Fruit fly (Drosophila melanogaster) whole organism, adult: ENCODE data around the gene RanBP3.

Experiments used
- CG12768 ChIP-seq: fragments of 200-800 bp; sonication (Bioruptor generic); optimal IDR thresholded peaks from 2 replicates; lab custom pipeline; 2017; ENCODE audit warnings: missing biosample characterization, missing genetic modification characterization, mild to moderate bottlenecking, moderate library complexity, missing genetic modification reagents
- CG5204 ChIP-seq: fragments of 200-800 bp; sonication (Bioruptor generic); optimal IDR thresholded peaks from 2 replicates; lab custom pipeline; 2016; ENCODE audit warnings: missing biosample characterization, missing genetic modification characterization
- CG7045 ChIP-seq: fragments of 200-800 bp; sonication (Bioruptor generic); optimal IDR thresholded peaks from 2 replicates; lab custom pipeline; 2017; ENCODE audit warnings: missing biosample characterization, mild to moderate bottlenecking, missing genetic modification characterization
- CG7101 ChIP-seq: fragments of 200-800 bp; sonication (Bioruptor generic); optimal IDR thresholded peaks from 2 replicates; lab custom pipeline; 2018; ENCODE audit warnings: missing biosample characterization, mild to moderate bottlenecking, missing genetic modification characterization, moderate library complexity
- Clk ChIP-seq: fragments of 200-800 bp; sonication (Bioruptor generic); optimal IDR thresholded peaks from 2 replicates; lab custom pipeline; 2017; ENCODE audit warnings: missing biosample characterization, missing genetic modification characterization
- Mnt ChIP-seq: fragments of 200-800 bp; sonication (Bioruptor generic); optimal IDR thresholded peaks from 2 replicates; lab custom pipeline; 2016; ENCODE audit warnings: missing biosample characterization, mild to moderate bottlenecking, missing genetic modification characterization
- kay ChIP-seq: fragments of 200-800 bp; sonication (Bioruptor generic); peaks from one replicate; lab custom pipeline; 2016; ENCODE audit warnings: missing biosample characterization, missing genetic modification characterization, borderline replicate concordance
- ovo ChIP-seq: fragments of 200-800 bp; sonication (Bioruptor generic); optimal IDR thresholded peaks from 2 replicates; lab custom pipeline; 2016; ENCODE audit warnings: missing biosample characterization, missing genetic modification characterization
- pad ChIP-seq: fragments of 200-800 bp; sonication (Bioruptor generic); optimal IDR thresholded peaks from 3 replicates; lab custom pipeline; 2017; ENCODE audit warnings: missing biosample characterization, missing genetic modification characterization, mild to moderate bottlenecking, moderate library complexity, missing genetic modification reagents
- tj ChIP-seq: fragments of 200-800 bp; sonication (Bioruptor generic); optimal IDR thresholded peaks from 3 replicates; lab custom pipeline; 2017; ENCODE audit warnings: missing biosample characterization, mild to moderate bottlenecking, missing genetic modification characterization, moderate library complexity

DNA sequence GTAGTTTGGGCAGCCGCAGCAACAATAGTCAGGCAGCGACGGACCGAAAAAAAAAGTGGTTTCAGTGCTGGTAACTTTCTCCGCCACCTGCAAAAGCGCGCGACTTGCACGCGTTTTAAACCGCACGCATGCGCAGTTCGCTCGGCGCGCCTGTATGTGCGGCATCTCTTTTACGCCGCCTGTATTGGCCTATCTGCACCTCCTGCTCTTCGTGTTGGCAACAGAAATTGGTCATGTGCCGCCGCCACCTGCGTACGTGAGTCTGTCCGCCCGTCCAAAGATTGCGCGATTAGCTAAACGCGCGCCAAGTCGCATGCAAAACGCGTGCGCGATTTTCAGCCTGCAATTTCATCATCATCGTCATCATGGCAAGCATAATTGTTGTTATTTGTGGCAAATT lies 17.0 kb downstream of the RanBP3 start:
- no peak for TF ChIP-seq CG7101
- TF ChIP-seq ovo (GFP tag; lab: Kevin White, UChicago), result no peak
- TF ChIP-seq kay (GFP tag; lab: Kevin White, UChicago), result no peak
- no peak for TF ChIP-seq tj (GFP tag; lab: Kevin White, UChicago)
- no peak for TF ChIP-seq Mnt (GFP tag; lab: Kevin White, UChicago)
- TF ChIP-seq CG12768 (GFP tag; lab: Kevin White, UChicago), result no peak
- TF ChIP-seq pad, result no peak
- TF ChIP-seq Clk, result no peak
- no peak for TF ChIP-seq CG7045
- no peak for TF ChIP-seq CG5204 (GFP tag; lab: Kevin White, UChicago)
